Fruit fly (Drosophila melanogaster) whole organism, wandering third instar larva: ENCODE results near the gene Ir75b.

Experiments
- Abd-B ChIP-seq: fragments of >200 bp; optimal IDR thresholded peaks from 2 replicates; lab custom pipeline; 2017; ENCODE audit warnings: missing biosample characterization, missing genetic modification characterization
- CG32264 ChIP-seq: fragments of 200-800 bp; sonication (Bioruptor generic); optimal IDR thresholded peaks from 2 replicates; lab custom pipeline; 2016; ENCODE audit warnings: missing biosample characterization, missing genetic modification characterization
- CG9705 ChIP-seq: fragments of 200-800 bp; sonication (Bioruptor generic); optimal IDR thresholded peaks from 2 replicates; lab custom pipeline; 2018; ENCODE audit warnings: missing biosample characterization, mild to moderate bottlenecking, missing genetic modification characterization
- CrebA ChIP-seq: fragments of 200-800 bp; sonication (Bioruptor generic); optimal IDR thresholded peaks from 2 replicates; lab custom pipeline; 2016; ENCODE audit warnings: missing biosample characterization, mild to moderate bottlenecking, missing genetic modification characterization, borderline replicate concordance
- Dfd ChIP-seq: fragments of >200 bp; optimal IDR thresholded peaks from 2 replicates; lab custom pipeline; 2017; ENCODE audit warnings: missing biosample characterization, missing genetic modification characterization
- Dif ChIP-seq: fragments of 200-275, 200-300 bp; sonication (Bioruptor generic); optimal IDR thresholded peaks from 2 replicates; lab custom pipeline; 2018; ENCODE audit warnings: missing biosample characterization, missing genetic modification characterization; ENCODE audit not compliant: partially characterized antibody
- GATAd ChIP-seq: sonication (Bioruptor generic); optimal IDR thresholded peaks from 2 replicates; lab custom pipeline; 2016; ENCODE audit warnings: missing biosample characterization, missing genetic modification characterization
- HLH106 ChIP-seq: fragments of 200-800 bp; optimal IDR thresholded peaks from 3 replicates; lab custom pipeline; 2019; ENCODE audit warnings: missing biosample characterization, mild to moderate bottlenecking, missing genetic modification characterization, moderate library complexity
- Hnf4 ChIP-seq: fragments of 200-800 bp; sonication (Bioruptor generic); optimal IDR thresholded peaks from 2 replicates; lab custom pipeline; 2016; ENCODE audit warnings: missing biosample characterization, mild to moderate bottlenecking, missing genetic modification characterization
- Hr83 ChIP-seq: fragments of 200-300 bp; sonication (Bioruptor generic); optimal IDR thresholded peaks from 2 replicates; lab custom pipeline; 2016; ENCODE audit warnings: missing biosample characterization, mild to moderate bottlenecking, missing genetic modification characterization, moderate library complexity; ENCODE audit not compliant: poor library complexity, severe bottlenecking
- Jra ChIP-seq: sonication (Bioruptor generic); optimal IDR thresholded peaks from 2 replicates; lab custom pipeline; 2016; ENCODE audit warnings: missing biosample characterization, missing genetic modification characterization
- Mio ChIP-seq: sonication (Bioruptor generic); optimal IDR thresholded peaks from 2 replicates; lab custom pipeline; 2016; ENCODE audit warnings: missing biosample characterization, missing genetic modification characterization
- N ChIP-seq: fragments of >200 bp; optimal IDR thresholded peaks from 2 replicates; lab custom pipeline; 2018; ENCODE audit warnings: missing biosample characterization, missing external identifiers, missing genetic modification characterization
- Rel ChIP-seq, 2 experiments: fragments of 200-800 bp; sonication (Bioruptor generic) in 1 of 2; optimal IDR thresholded peaks; 2 replicates in 1 of 2; 3 replicates in 1 of 2; lab custom pipeline; 2016 to 2019; ENCODE audit warnings: mild to moderate bottlenecking in 2 of 2, missing biosample characterization in 2 of 2, missing genetic modification characterization in 2 of 2, moderate library complexity in 1 of 2
- Sp1 ChIP-seq: fragments of 200-800 bp; sonication (Bioruptor generic); optimal IDR thresholded peaks from 3 replicates; lab custom pipeline; 2019; ENCODE audit warnings: missing biosample characterization, mild to moderate bottlenecking, missing genetic modification characterization, moderate library complexity
- Vsx2 ChIP-seq: fragments of 200-300, 225-300 bp; sonication (Bioruptor generic); optimal IDR thresholded peaks from 2 replicates; lab custom pipeline; 2018; ENCODE audit warnings: missing biosample characterization, missing genetic modification characterization; ENCODE audit not compliant: partially characterized antibody
- brk ChIP-seq: fragments of 200-800 bp; sonication (Bioruptor generic); optimal IDR thresholded peaks from 2 replicates; lab custom pipeline; 2016; ENCODE audit warnings: missing biosample characterization, mild to moderate bottlenecking, missing genetic modification characterization
- dl ChIP-seq, 2 experiments: fragments of 175-275, 200-275 bp in 1 of 2; fragments of 200-275 bp in 1 of 2; sonication (Bioruptor generic); optimal IDR thresholded peaks; lab custom pipeline; 2018; ENCODE audit warnings: mild to moderate bottlenecking in 2 of 2, missing biosample characterization in 2 of 2, missing genetic modification characterization in 2 of 2, moderate library complexity in 2 of 2; ENCODE audit not compliant: partially characterized antibody in 2 of 2, insufficient read depth in 1 of 2
- dmrt93B ChIP-seq: fragments of 200-800 bp; sonication (Bioruptor generic); optimal IDR thresholded peaks from 2 replicates; lab custom pipeline; 2018; ENCODE audit warnings: missing biosample characterization, mild to moderate bottlenecking, missing genetic modification characterization
- dsf ChIP-seq: sonication (Bioruptor generic); optimal IDR thresholded peaks from 2 replicates; lab custom pipeline; 2016; ENCODE audit warnings: missing biosample characterization, missing genetic modification characterization, borderline replicate concordance
- ey ChIP-seq: fragments of 200-800 bp; sonication (Bioruptor generic); optimal IDR thresholded peaks from 2 replicates; lab custom pipeline; 2016; ENCODE audit warnings: missing biosample characterization, missing genetic modification characterization
- foxo ChIP-seq, 2 experiments: fragments of 200-800 bp; sonication (Bioruptor generic); optimal IDR thresholded peaks; 2 replicates in 1 of 2; 3 replicates in 1 of 2; lab custom pipeline; 2016 to 2017; ENCODE audit warnings: missing biosample characterization in 2 of 2, missing genetic modification characterization in 2 of 2
- fru ChIP-seq: fragments of 200-800 bp; sonication (Bioruptor generic); optimal IDR thresholded peaks from 3 replicates; lab custom pipeline; 2016; ENCODE audit warnings: missing biosample characterization, mild to moderate bottlenecking, missing genetic modification characterization
- h ChIP-seq: fragments of 200-800 bp; sonication (Bioruptor generic); optimal IDR thresholded peaks from 3 replicates; lab custom pipeline; 2016; ENCODE audit warnings: missing biosample characterization, mild to moderate bottlenecking, missing genetic modification characterization
- jim ChIP-seq: fragments of 175-275, 200-325 bp; sonication (Bioruptor generic); optimal IDR thresholded peaks from 2 replicates; lab custom pipeline; 2016; ENCODE audit warnings: missing biosample characterization, mild to moderate bottlenecking, missing genetic modification characterization
- lola ChIP-seq: fragments of >200 bp; optimal IDR thresholded peaks from 2 replicates; lab custom pipeline; 2017; ENCODE audit warnings: missing biosample characterization, missing genetic modification characterization
- psq ChIP-seq: fragments of 200-800 bp; sonication (Bioruptor generic); optimal IDR thresholded peaks from 3 replicates; lab custom pipeline; 2017; ENCODE audit warnings: missing biosample characterization, mild to moderate bottlenecking, missing genetic modification characterization, moderate library complexity
- rgr ChIP-seq: fragments of 200-800 bp; sonication (Bioruptor generic); optimal IDR thresholded peaks from 3 replicates; lab custom pipeline; 2016; ENCODE audit warnings: missing biosample characterization, mild to moderate bottlenecking, missing genetic modification characterization
- sage ChIP-seq: fragments of 200-800 bp; sonication (Bioruptor generic); optimal IDR thresholded peaks from 2 replicates; lab custom pipeline; 2016; ENCODE audit warnings: missing biosample characterization, mild to moderate bottlenecking, missing genetic modification characterization
- sv ChIP-seq: fragments of 200-800 bp; sonication (Bioruptor generic); optimal IDR thresholded peaks from 3 replicates; lab custom pipeline; 2016; ENCODE audit warnings: missing biosample characterization, missing genetic modification characterization
- tai ChIP-seq: sonication (Bioruptor generic); optimal IDR thresholded peaks from 2 replicates; lab custom pipeline; 2016; ENCODE audit warnings: missing biosample characterization, missing genetic modification characterization
- usp ChIP-seq: fragments of >200 bp; optimal IDR thresholded peaks from 2 replicates; lab custom pipeline; 2017; ENCODE audit warnings: missing biosample characterization, missing genetic modification characterization
- woc ChIP-seq: sonication (Bioruptor generic); optimal IDR thresholded peaks from 2 replicates; lab custom pipeline; 2016; ENCODE audit warnings: missing biosample characterization, mild to moderate bottlenecking, missing genetic modification characterization

Ir75b gene

dm6 chr3L:17797494-17797893 is 22.5 kb downstream of the Ir75b start, which contains the start of gene CG42816:
Gene CG42816 (minus strand): TSS chr3L:17797594.
- no peak for TF ChIP-seq GATAd (GFP tag; lab: Kevin White, UChicago)
- TF ChIP-seq Dif (GFP tag; lab: Kevin White, UChicago): no peak
- TF ChIP-seq Mio (GFP tag; lab: Kevin White, UChicago): no peak
- no peak for TF ChIP-seq psq (GFP tag; lab: Kevin White, UChicago)
- TF ChIP-seq h (GFP tag; lab: Kevin White, UChicago): no peak
- no peak for TF ChIP-seq brk (GFP tag; lab: Kevin White, UChicago)
- TF ChIP-seq Jra (GFP tag; lab: Kevin White, UChicago): no peak
- TF ChIP-seq fru (GFP tag; lab: Kevin White, UChicago): no peak
- no peak for TF ChIP-seq woc (GFP tag; lab: Kevin White, UChicago)
- no peak for TF ChIP-seq CG9705 (GFP tag; lab: Kevin White, UChicago)
- TF ChIP-seq N (GFP tag; lab: Kevin White, UChicago): no peak
- no peak for TF ChIP-seq Hnf4 (GFP tag; lab: Kevin White, UChicago)
- no peak for TF ChIP-seq CG32264 (GFP tag; lab: Kevin White, UChicago)
- TF ChIP-seq rgr (GFP tag; lab: Kevin White, UChicago): no peak
- TF ChIP-seq CrebA: no peak
- no peak for TF ChIP-seq dsf (GFP tag; lab: Kevin White, UChicago)
- TF ChIP-seq Hr83 (GFP tag; lab: Kevin White, UChicago): no peak
- no peak for TF ChIP-seq usp (GFP tag; lab: Kevin White, UChicago)

DNA sequence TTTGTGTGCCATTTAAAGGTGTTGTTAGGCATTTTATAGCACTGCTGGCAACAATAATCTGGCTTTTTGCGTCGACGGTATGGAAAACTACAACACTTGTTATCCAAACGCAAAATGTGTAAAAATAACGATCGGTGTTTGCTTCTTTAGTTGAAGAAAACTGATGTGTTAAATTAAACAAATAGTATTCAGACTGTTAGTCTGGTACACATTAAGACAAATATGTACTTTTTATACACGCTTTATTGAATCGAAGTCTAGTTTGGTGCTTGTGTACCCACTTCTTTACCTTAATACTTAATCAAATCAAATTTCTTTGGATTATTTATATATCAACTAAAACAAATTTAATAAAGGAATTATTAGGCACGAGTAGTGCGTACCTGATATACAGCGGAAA is 28.5 kb downstream of the Ir75b start:
- TF ChIP-seq woc (GFP tag; lab: Kevin White, UChicago) (no peak), dsf (GFP tag; lab: Kevin White, UChicago) (no peak), sv (GFP tag; lab: Kevin White, UChicago) (no peak), Dfd (GFP tag; lab: Kevin White, UChicago) (no peak), Abd-B (GFP tag; lab: Kevin White, UChicago) (no peak), h (GFP tag; lab: Kevin White, UChicago) (no peak), GATAd (GFP tag; lab: Kevin White, UChicago) (no peak), sage (GFP tag; lab: Kevin White, UChicago) (no peak)

DNA sequence AAGACGTTTGTCGTGTGGAACGTTAAGA is 28.7 kb downstream of the Ir75b start, which contains the start of gene CG42815:
Gene CG42815, minus strand, starts transcription at position 20 of the 28 bp plus-strand sequence.
- TF ChIP-seq Sp1 (no peak), h (GFP tag; lab: Kevin White, UChicago) (no peak), rgr (GFP tag; lab: Kevin White, UChicago) (no peak), Dif (GFP tag; lab: Kevin White, UChicago) (no peak), psq (GFP tag; lab: Kevin White, UChicago) (no peak), woc (GFP tag; lab: Kevin White, UChicago) (no peak), CG9705 (GFP tag; lab: Kevin White, UChicago) (no peak), fru (GFP tag; lab: Kevin White, UChicago) (no peak), HLH106 (tag; lab: Kevin White, UChicago) (no peak), brk (GFP tag; lab: Kevin White, UChicago) (no peak), Dfd (GFP tag; lab: Kevin White, UChicago) (no peak), usp (GFP tag; lab: Kevin White, UChicago) (no peak), jim (GFP tag; lab: Kevin White, UChicago) (no peak), dl (GFP tag; optimal IDR thresholded peaks at IDR 0.05; lab: Kevin White, UChicago; ENCODE audit: insufficient read depth in 1 of 2, partially characterized antibody in 2 of 2) (no peak), Rel (GFP tag; optimal IDR thresholded peaks at IDR 0.05; lab: Kevin White, UChicago) (no peak), Rel (tag; optimal IDR thresholded peaks at IDR 0.05; lab: Kevin White, UChicago) (no peak), sv (GFP tag; lab: Kevin White, UChicago) (no peak), Jra (GFP tag; lab: Kevin White, UChicago) (no peak), lola (no peak), Hnf4 (GFP tag; lab: Kevin White, UChicago) (no peak), foxo (GFP tag; optimal IDR thresholded peaks at IDR 0.05; lab: Kevin White, UChicago) (no peak)

DNA sequence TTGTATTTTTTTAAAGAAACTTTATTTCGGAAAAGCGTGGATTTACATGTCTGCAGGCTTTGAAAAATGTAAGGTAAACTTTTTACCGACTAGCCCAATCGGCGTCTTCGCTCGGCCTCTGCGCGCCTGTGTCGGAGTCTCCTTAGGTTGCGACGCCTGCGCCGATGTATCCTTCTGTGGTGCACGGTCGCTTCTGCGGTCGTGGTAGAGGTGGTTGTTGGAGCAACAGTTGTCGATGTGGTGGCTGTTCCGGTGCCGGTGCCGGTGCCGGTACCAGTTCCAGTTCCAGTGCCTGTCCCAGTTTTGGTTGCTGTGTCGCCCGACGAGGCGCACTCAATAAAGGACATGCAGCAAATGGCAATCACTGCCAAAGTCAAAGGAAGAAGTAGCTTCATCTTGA is 28.9 kb downstream of the Ir75b start:
- no peak for TF ChIP-seq Rel (GFP tag; optimal IDR thresholded peaks at IDR 0.05; lab: Kevin White, UChicago)
- TF ChIP-seq Rel (tag; optimal IDR thresholded peaks at IDR 0.05; lab: Kevin White, UChicago): no peak
- no peak for TF ChIP-seq sv (GFP tag; lab: Kevin White, UChicago)
- no peak for TF ChIP-seq Dif (GFP tag; lab: Kevin White, UChicago)
- TF ChIP-seq Vsx2 (GFP tag; lab: Kevin White, UChicago): no peak
- no peak for TF ChIP-seq tai (GFP tag; lab: Kevin White, UChicago)
- TF ChIP-seq usp (GFP tag; lab: Kevin White, UChicago): no peak
- no peak for TF ChIP-seq jim (GFP tag; lab: Kevin White, UChicago)
- TF ChIP-seq ey: no peak
- TF ChIP-seq CrebA: no peak
- no peak for TF ChIP-seq CG32264 (GFP tag; lab: Kevin White, UChicago)
- TF ChIP-seq Mio (GFP tag; lab: Kevin White, UChicago): no peak
- no peak for TF ChIP-seq dmrt93B (GFP tag; lab: Kevin White, UChicago)
- TF ChIP-seq psq (GFP tag; lab: Kevin White, UChicago): no peak
- no peak for TF ChIP-seq Abd-B (GFP tag; lab: Kevin White, UChicago)
- TF ChIP-seq Jra (GFP tag; lab: Kevin White, UChicago): no peak
